Worm (Caenorhabditis elegans) whole organism, midembryonic: ENCODE results near the gene slc-17.8.
A peak's percentile ranks its signal among the peaks of the same experiment; 100 is the strongest.

Experiments used
- T22C8.4 ChIP-seq: fragments of 200-800 bp; sonication (Bioruptor generic); IDR thresholded peaks from 2 replicates; pipeline ENCODE4 v1.3.6; 2022; ENCODE audit warnings: missing genetic modification characterization, missing compliant biosample characterization
- cog-1 ChIP-seq: sonication (generic microtip); optimal IDR thresholded peaks from 2 replicates; lab custom pipeline; 2016; ENCODE audit warnings: missing genetic modification characterization, missing compliant biosample characterization
- flt-1 ChIP-seq: fragments of 200-800 bp; sonication (Bioruptor generic); IDR thresholded peaks from 2 replicates; pipeline ENCODE4 v1.3.6; 2022; ENCODE audit warnings: missing genetic modification characterization, missing compliant biosample characterization
- klf-2 ChIP-seq: fragments of 200-800 bp; sonication (Bioruptor generic); conservative IDR thresholded peaks from 2 replicates; pipeline ENCODE4 v1.3.6; 2022; ENCODE audit warnings: missing genetic modification reagents, missing genetic modification characterization, missing compliant biosample characterization
- med-1 ChIP-seq: sonication (generic microtip); optimal IDR thresholded peaks from 2 replicates; lab custom pipeline; 2017; ENCODE audit warnings: missing genetic modification characterization, mild to moderate bottlenecking, missing compliant biosample characterization, antibody characterized with exemption, missing genetic modification reagents; ENCODE audit not compliant: insufficient read depth
- ref-1 ChIP-seq: fragments of 200-800 bp; sonication (Bioruptor generic); conservative IDR thresholded peaks from 2 replicates; pipeline ENCODE4 v1.3.6; 2022; ENCODE audit warnings: missing genetic modification reagents, missing genetic modification characterization, missing compliant biosample characterization
- tab-1 ChIP-seq: fragments of 200-800 bp; sonication (Bioruptor generic); IDR thresholded peaks from 2 replicates; pipeline ENCODE4 v1.3.6; 2022; ENCODE audit warnings: missing genetic modification characterization, missing compliant biosample characterization
- ztf-23 ChIP-seq: fragments of 200-800 bp; sonication (Bioruptor generic); IDR thresholded peaks from 2 replicates; pipeline ENCODE4 v1.3.6; 2022; ENCODE audit warnings: missing genetic modification reagents, missing genetic modification characterization, missing compliant biosample characterization
- ztf-29 ChIP-seq: fragments of 200-800 bp; sonication (Bioruptor generic); IDR thresholded peaks from 2 replicates; pipeline ENCODE4 v1.3.6; 2022; ENCODE audit warnings: missing genetic modification reagents, missing genetic modification characterization, missing compliant biosample characterization

slc-17.8 gene

ce11 chrV:8507324-8507723, 38.1 kb downstream of the slc-17.8 start, which contains the start of gene ZK994.6:
TSS of gene ZK994.6 (minus strand) at chrV:8507424.
- TF ChIP-seq cog-1 (tag; lab: Kevin White, UChicago) (no peak), tab-1 (GFP tag; lab: Robert Waterston, UW) (no peak), ref-1 (GFP tag; lab: Robert Waterston, UW) (no peak), klf-2 (GFP tag; lab: Robert Waterston, UW) (no peak), T22C8.4 (GFP tag; lab: Robert Waterston, UW) (no peak), ztf-23 (GFP tag; lab: Robert Waterston, UW) (no peak), med-1 (no peak), ztf-29 (GFP tag; lab: Robert Waterston, UW) (no peak), flt-1 (GFP tag; lab: Robert Waterston, UW) (no peak)

ce11 chrV:8500348-8500747, 45.0 kb downstream of the slc-17.8 start:
- TF ChIP-seq tab-1 (GFP tag; lab: Robert Waterston, UW) (peak; percentile 100), ref-1 (GFP tag; lab: Robert Waterston, UW) (peak; percentile 98), ztf-23 (GFP tag; lab: Robert Waterston, UW) (peak; percentile 99), flt-1 (GFP tag; lab: Robert Waterston, UW) (peak; percentile 99), med-1 (peak; percentile 93), T22C8.4 (GFP tag; lab: Robert Waterston, UW) (peak; percentile 98), ztf-29 (GFP tag; lab: Robert Waterston, UW) (peak; percentile 99), cog-1 (tag; lab: Kevin White, UChicago) (peak; percentile 97), klf-2 (GFP tag; lab: Robert Waterston, UW) (peak; percentile 100)

ce11 chrV:8499407-8499806, 46.0 kb downstream of the slc-17.8 start:
- TF ChIP-seq cog-1 (tag; lab: Kevin White, UChicago) (no peak), ztf-23 (GFP tag; lab: Robert Waterston, UW) (no peak), flt-1 (GFP tag; lab: Robert Waterston, UW) (no peak), tab-1 (GFP tag; lab: Robert Waterston, UW) (no peak), ztf-29 (GFP tag; lab: Robert Waterston, UW) (no peak), klf-2 (GFP tag; lab: Robert Waterston, UW) (no peak), T22C8.4 (GFP tag; lab: Robert Waterston, UW) (no peak), ref-1 (GFP tag; lab: Robert Waterston, UW) (no peak), med-1 (no peak)

ce11 chrV:8495965-8496364, 49.4 kb downstream of the slc-17.8 start:
- TF ChIP-seq tab-1 (GFP tag; lab: Robert Waterston, UW), result 0 out of 2 replicates have a peak, but pooled peaks have one; percentile 8
- no peak; the same call in 1 of the 2 replicates for TF ChIP-seq flt-1 (GFP tag; lab: Robert Waterston, UW)

ce11 chrV:8495106-8495505, 50.3 kb downstream of the slc-17.8 start:
- TF ChIP-seq tab-1 (GFP tag; lab: Robert Waterston, UW) (no peak), ztf-23 (GFP tag; lab: Robert Waterston, UW) (no peak), ztf-29 (GFP tag; lab: Robert Waterston, UW) (no peak), med-1 (no peak), cog-1 (tag; lab: Kevin White, UChicago) (no peak), T22C8.4 (GFP tag; lab: Robert Waterston, UW) (no peak), flt-1 (GFP tag; lab: Robert Waterston, UW) (no peak), ref-1 (GFP tag; lab: Robert Waterston, UW) (no peak), klf-2 (GFP tag; lab: Robert Waterston, UW) (no peak)

ce11 chrV:8494260-8494939, 51.0 kb downstream of the slc-17.8 start, which contains the start of gene pxn-1:
TSS of gene pxn-1 (plus strand) at chrV:8494889.
- TF ChIP-seq ref-1 (GFP tag; lab: Robert Waterston, UW) (no peak), flt-1 (GFP tag; lab: Robert Waterston, UW) (no peak), cog-1 (tag; lab: Kevin White, UChicago) (no peak), ztf-29 (GFP tag; lab: Robert Waterston, UW) (no peak), klf-2 (GFP tag; lab: Robert Waterston, UW) (no peak), med-1 (no peak), tab-1 (GFP tag; lab: Robert Waterston, UW) (no peak), ztf-23 (GFP tag; lab: Robert Waterston, UW) (no peak), T22C8.4 (GFP tag; lab: Robert Waterston, UW) (no peak)
